Worm (Caenorhabditis elegans) whole organism, young adult: ENCODE measurements around the gene F47B10.3.

ENCODE experiments used
- B0261.1 ChIP-seq: sonication (generic microtip); optimal IDR thresholded peaks from 2 replicates; lab custom pipeline; 2016; ENCODE audit warnings: mild to moderate bottlenecking, missing genetic modification characterization, moderate library complexity, missing compliant biosample characterization
- F33H1.4 ChIP-seq: fragments of 200-800 bp; sonication (Bioruptor generic); IDR thresholded peaks from 2 replicates; pipeline ENCODE4 v1.3.6; 2022; ENCODE audit warnings: missing genetic modification reagents, missing genetic modification characterization, missing compliant biosample characterization
- Y56A3A.18 ChIP-seq: fragments of 200-800 bp; sonication (Bioruptor generic); IDR thresholded peaks from 2 replicates; pipeline ENCODE4 v1.3.6; 2022; ENCODE audit warnings: missing genetic modification reagents, missing genetic modification characterization, missing compliant biosample characterization
- ama-1 ChIP-seq, 3 experiments: fragments of 150-350 bp in 1 of 3; sonication (generic microtip) in 2 of 3; optimal IDR thresholded peaks; 2 replicates each; lab custom pipeline; 2014 to 2018; ENCODE audit warnings: missing biosample characterization in 2 of 3, missing genetic modification characterization in 2 of 3, missing genetic modification reagents in 2 of 3
- cebp-1 ChIP-seq, 2 experiments: fragments of 200-800 bp in 1 of 2; sonication (Bioruptor generic) in 1 of 2; sonication (generic microtip) in 1 of 2; IDR thresholded peaks in 1 of 2; optimal IDR thresholded peaks in 1 of 2; 2 replicates each; pipeline versions ENCODE4 v1.3.6 to Lab custom; 2017 to 2022; ENCODE audit warnings: missing compliant biosample characterization in 2 of 2, missing genetic modification characterization in 2 of 2, mild to moderate bottlenecking in 1 of 2, missing genetic modification reagents in 1 of 2, moderate library complexity in 1 of 2
- ceh-27 ChIP-seq: fragments of 200-800 bp; sonication (Bioruptor generic); optimal IDR thresholded peaks from 2 replicates; lab custom pipeline; 2018; ENCODE audit warnings: mild to moderate bottlenecking, missing genetic modification characterization, moderate library complexity, missing compliant biosample characterization
- chd-7 ChIP-seq: sonication (generic microtip); optimal IDR thresholded peaks from 2 replicates; lab custom pipeline; 2016; ENCODE audit warnings: mild to moderate bottlenecking, missing genetic modification characterization, moderate library complexity, missing compliant biosample characterization
- dpff-1 ChIP-seq: sonication (generic microtip); optimal IDR thresholded peaks from 2 replicates; lab custom pipeline; 2017; ENCODE audit warnings: mild to moderate bottlenecking, missing genetic modification characterization, missing compliant biosample characterization
- dpl-1 ChIP-seq: fragments of 150-350 bp; optimal IDR thresholded peaks from 2 replicates; lab custom pipeline; 2014; ENCODE audit warnings: missing biosample characterization, missing genetic modification reagents, missing genetic modification characterization
- ets-4 ChIP-seq: fragments of 200-800 bp; sonication (Bioruptor generic); optimal IDR thresholded peaks from 2 replicates; lab custom pipeline; 2018; ENCODE audit warnings: mild to moderate bottlenecking, missing genetic modification characterization, missing compliant biosample characterization
- him-1 ChIP-seq: sonication (generic microtip); optimal IDR thresholded peaks from 2 replicates; lab custom pipeline; 2016; ENCODE audit warnings: missing genotype, missing genetic modification reagents, missing genetic modification characterization, missing compliant biosample characterization
- madf-3 ChIP-seq: fragments of 200-800 bp; sonication (Bioruptor generic); IDR thresholded peaks from 2 replicates; pipeline ENCODE4 v1.3.6; 2022; ENCODE audit warnings: missing genetic modification reagents, missing genetic modification characterization, missing compliant biosample characterization
- sea-2 ChIP-seq: fragments of 200-800 bp; sonication (Bioruptor generic); IDR thresholded peaks from 2 replicates; pipeline ENCODE4 v1.3.6; 2022; ENCODE audit warnings: missing genetic modification characterization, missing compliant biosample characterization
- sptf-2 ChIP-seq: fragments of 200-800 bp; sonication (Bioruptor generic); optimal IDR thresholded peaks from 2 replicates; lab custom pipeline; 2018; ENCODE audit warnings: mild to moderate bottlenecking, missing genetic modification characterization, missing compliant biosample characterization

- TF ChIP-seq ets-4 (no peak), Y56A3A.18 (no peak), sptf-2 (GFP tag; lab: Kevin White, UChicago) (no peak), B0261.1 (tag; lab: Kevin White, UChicago) (no peak), dpl-1 (no peak), dpff-1 (tag; lab: Kevin White, UChicago) (no peak), madf-3 (GFP tag; lab: Robert Waterston, UW) (no peak), chd-7 (tag; lab: Kevin White, UChicago) (peak; percentile 45), him-1 (tag; lab: Kevin White, UChicago) (no peak), sea-2 (GFP tag; lab: Robert Waterston, UW) (no peak), ama-1 (optimal IDR thresholded peaks at IDR 0.05; lab: Kevin White, UChicago) (no peak), ama-1 (GFP tag; optimal IDR thresholded peaks at IDR 0.05; lab: Kevin White, UChicago) (no peak), F33H1.4 (no peak), ceh-27 (GFP tag; lab: Kevin White, UChicago) (no peak), cebp-1 (GFP tag; IDR thresholded peaks at IDR 0.05; lab: Robert Waterston, UW) (no peak), cebp-1 (tag; optimal IDR thresholded peaks at IDR 0.05; lab: Kevin White, UChicago) (peak; percentile 35)
Observed at ce11 chrX:10900952-10901351, 9.0 kb downstream of the F47B10.3 start.
